Comparison of ENCODE assay signal across 4 worm cellular contexts in the genomic region with DNA sequence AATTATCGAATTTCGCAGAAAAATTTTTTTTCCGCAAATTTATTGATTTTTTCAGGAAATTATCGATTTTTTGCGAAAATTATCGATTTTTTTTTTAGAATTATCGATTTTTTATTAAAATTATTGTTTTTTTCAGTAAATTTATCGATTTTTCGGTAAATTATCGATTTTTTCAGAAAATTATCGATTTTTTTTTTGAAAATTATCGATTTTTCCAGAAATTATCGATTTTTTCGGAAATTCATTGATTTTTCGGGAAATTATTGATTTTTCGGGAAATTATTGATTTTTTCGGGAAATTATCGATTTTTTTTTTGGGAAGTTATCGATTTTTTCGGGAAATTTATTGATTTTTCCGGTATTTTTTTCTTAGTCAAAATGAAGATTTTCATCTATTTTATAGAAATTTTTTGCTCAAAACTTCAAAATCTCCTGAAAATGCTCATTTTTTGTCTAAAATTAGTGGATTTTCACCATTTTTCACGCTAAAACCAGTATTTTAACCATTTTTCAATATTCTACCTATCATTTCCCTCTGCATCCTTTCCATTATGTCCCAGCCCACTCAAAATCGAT.
TF ChIP-seq lines count a peak whose summit lies in the region.

No protein-coding gene starts in this region.

TF ChIP-seq in whole organism, L3 larva, 47 proteins besides CTCF, POLR2A, EP300 and RAD21:
- TF ChIP-seq ceh-16 (tag; optimal IDR thresholded peaks at IDR 0.05; lab: Kevin White, UChicago), result no peak
- no peak for TF ChIP-seq nhr-23 (tag; optimal IDR thresholded peaks at IDR 0.05; lab: Kevin White, UChicago)
- TF ChIP-seq R02D3.7 (tag; optimal IDR thresholded peaks at IDR 0.05; lab: Kevin White, UChicago), result no peak
- peak; percentile 99 for TF ChIP-seq ceh-28 (tag; optimal IDR thresholded peaks at IDR 0.05; lab: Kevin White, UChicago)
- TF ChIP-seq nhr-77 (tag; optimal IDR thresholded peaks at IDR 0.05; lab: Kevin White, UChicago), result no peak

TF ChIP-seq in whole organism, L4 larva, 104 proteins besides CTCF, POLR2A, EP300 and RAD21:
- TF ChIP-seq ceh-28 (tag; optimal IDR thresholded peaks at IDR 0.05; lab: Kevin White, UChicago) (peak; percentile 97), pha-4 (GFP tag; IDR thresholded peaks at IDR 0.05; lab: Robert Waterston, UW) (no peak), pha-4 (tag; optimal IDR thresholded peaks at IDR 0.05; lab: Kevin White, UChicago) (no peak)

TF ChIP-seq in whole organism, late embryonic, 69 proteins besides CTCF, POLR2A, EP300 and RAD21:
- TF ChIP-seq tbx-2 (tag; optimal IDR thresholded peaks at IDR 0.05; lab: Kevin White, UChicago) (no peak), ceh-48 (tag; optimal IDR thresholded peaks at IDR 0.05; lab: Kevin White, UChicago) (peak; percentile 96)

TF ChIP-seq in whole organism, midembryonic, 9 proteins besides CTCF, POLR2A, EP300 and RAD21:
- peak; percentile 98 for TF ChIP-seq T22C8.4 (GFP tag; IDR thresholded peaks at IDR 0.05; lab: Robert Waterston, UW)
- TF ChIP-seq ref-1 (GFP tag; conservative IDR thresholded peaks at IDR 0.05; lab: Robert Waterston, UW), result no peak
TF ChIP-seq in whole organism, midembryonic: peak in this region for 1.
